Fruit fly (Drosophila melanogaster): ENCODE data around the gene CG5958.
A peak's percentile ranks its signal among the peaks of the same experiment; 100 is the strongest.

The CG5958 gene

dm6 chr2L:7387813-7388558, 45.3 kb downstream of the CG5958 start, which contains the start of the genes CG5149 and gudu (continued):
- TF ChIP-seq CG18262 (tag; optimal IDR thresholded peaks at IDR 0.05), result peak; percentile 31
- TF ChIP-seq MBD-R2 (GFP tag; IDR thresholded peaks at IDR 0.05), result peak; percentile 84
- TF ChIP-seq Ets97D (GFP tag; optimal IDR thresholded peaks at IDR 0.05), result peak; percentile 51
- no peak for TF ChIP-seq gcm2 (GFP tag; optimal IDR thresholded peaks at IDR 0.05)
- peak; percentile 65 for TF ChIP-seq CG12659 (GFP tag; optimal IDR thresholded peaks at IDR 0.05)
- no peak for TF ChIP-seq schlank (tag; optimal IDR thresholded peaks at IDR 0.05)
- peak in 1 of 3 experiments; percentile 12 for TF ChIP-seq Stat92E (GFP tag; optimal IDR thresholded peaks at IDR 0.05)
- TF ChIP-seq dpn (GFP tag; optimal IDR thresholded peaks at IDR 0.05), result no peak
- TF ChIP-seq fd102C (GFP tag; optimal IDR thresholded peaks at IDR 0.05), result no peak
- TF ChIP-seq Hr3 (GFP tag; optimal IDR thresholded peaks at IDR 0.05), result no peak
- TF ChIP-seq Opbp (GFP tag; IDR thresholded peaks at IDR 0.05; ENCODE audit: partially characterized antibody), result peak; percentile 95
- TF ChIP-seq sob (GFP tag; IDR thresholded peaks at IDR 0.05), result peak; percentile 26; the same call in 1 of the 2 replicates
- no peak for TF ChIP-seq CG1024 (GFP tag; IDR thresholded peaks at IDR 0.05)
- TF ChIP-seq nau (GFP tag; optimal IDR thresholded peaks at IDR 0.05), result no peak
- no peak for TF ChIP-seq ara (GFP tag; IDR thresholded peaks at IDR 0.05)
- TF ChIP-seq abd-A (tag; optimal IDR thresholded peaks at IDR 0.05), result no peak
- no peak for TF ChIP-seq H15 (GFP tag; IDR thresholded peaks at IDR 0.05)
- peak; percentile 7; the same call in 1 of the 2 replicates for TF ChIP-seq CG10366 (GFP tag; IDR thresholded peaks at IDR 0.05)
- peak; percentile 51 for TF ChIP-seq Lhr (GFP tag; optimal IDR thresholded peaks at IDR 0.05)
- peak; percentile 0 for TF ChIP-seq exex (tag; optimal IDR thresholded peaks at IDR 0.05)
- TF ChIP-seq CG13894 (tag; optimal IDR thresholded peaks at IDR 0.05), result no peak
- no peak for TF ChIP-seq fu2 (GFP tag; optimal IDR thresholded peaks at IDR 0.05)
- no peak for TF ChIP-seq en (GFP tag; optimal IDR thresholded peaks at IDR 0.05)
- peak; percentile 94 for TF ChIP-seq Bgb (GFP tag; IDR thresholded peaks at IDR 0.05; ENCODE audit: partially characterized antibody)
- TF ChIP-seq Sox102F (GFP tag; optimal IDR thresholded peaks at IDR 0.05), result no peak
- TF ChIP-seq NfI (GFP tag; optimal IDR thresholded peaks at IDR 0.05), result no peak
- TF ChIP-seq slbo (GFP tag; IDR thresholded peaks at IDR 0.05), result peak; percentile 26; the same call in 1 of the 2 replicates
- TF ChIP-seq CG34224 (GFP tag; IDR thresholded peaks at IDR 0.05; ENCODE audit: partially characterized antibody), result peak; percentile 83
- no peak for TF ChIP-seq CG8359 (GFP tag; optimal IDR thresholded peaks at IDR 0.05; ENCODE audit: borderline replicate concordance)
- peak; percentile 6 for TF ChIP-seq caup (GFP tag; optimal IDR thresholded peaks at IDR 0.05; ENCODE audit: severe bottlenecking)
- peak; percentile 51 for TF ChIP-seq CG2129 (GFP tag; IDR thresholded peaks at IDR 0.05; ENCODE audit: partially characterized antibody)
- TF ChIP-seq Atf-2 (GFP tag; optimal IDR thresholded peaks at IDR 0.05), result no peak
- TF ChIP-seq CG15269 (tag; optimal IDR thresholded peaks at IDR 0.05), result no peak
- TF ChIP-seq CG32532 (GFP tag; IDR thresholded peaks at IDR 0.05), result peak; percentile 51; the same call in 1 of the 2 replicates
- TF ChIP-seq CG7963 (GFP tag; IDR thresholded peaks at IDR 0.05; ENCODE audit: partially characterized antibody), result peak; percentile 59; the same call in 2 of the 3 replicates
- no peak for TF ChIP-seq Aef1 (GFP tag; IDR thresholded peaks at IDR 0.05)
- peak; percentile 24 for TF ChIP-seq CG7987 (GFP tag; optimal IDR thresholded peaks at IDR 0.05)
- TF ChIP-seq seq (GFP tag; IDR thresholded peaks at IDR 0.05), result no peak
- TF ChIP-seq GATAe (GFP tag; conservative IDR thresholded peaks at IDR 0.05), result no peak
- no peak for TF ChIP-seq usp (GFP tag; optimal IDR thresholded peaks at IDR 0.05)
- TF ChIP-seq CG3065 (GFP tag; optimal IDR thresholded peaks at IDR 0.05), result no peak
- TF ChIP-seq ro (GFP tag; IDR thresholded peaks at IDR 0.05), result no peak
- no peak for TF ChIP-seq CG31365 (tag; optimal IDR thresholded peaks at IDR 0.05)
- no peak for TF ChIP-seq CG17912 (GFP tag; optimal IDR thresholded peaks at IDR 0.05)
- TF ChIP-seq gt (GFP tag; IDR thresholded peaks at IDR 0.05), result no peak
- peak; percentile 29 for TF ChIP-seq bigmax (GFP tag; optimal IDR thresholded peaks at IDR 0.05)
- no peak for TF ChIP-seq shn (GFP tag; optimal IDR thresholded peaks at IDR 0.05)
- TF ChIP-seq psq (GFP tag; optimal IDR thresholded peaks at IDR 0.05), result no peak
- TF ChIP-seq yki (optimal IDR thresholded peaks at IDR 0.05), result no peak
